In genomic region chr3L:19557197-19557995, dm6 we compare ENCODE assay signal across 1 fruit fly cellular context.
TF ChIP-seq lines count a peak whose summit lies in the region.

No protein-coding gene starts in this region.

TF ChIP-seq in whole organism, embryonic, 481 proteins besides CTCF, POLR2A, EP300 and RAD21 (continued from another document):
- TF ChIP-seq crc (GFP tag; optimal IDR thresholded peaks at IDR 0.05; lab: Kevin White, UChicago) (no peak), CG16779 (GFP tag; IDR thresholded peaks at IDR 0.05; lab: Robert Waterston, UW) (no peak), CG17328 (GFP tag; IDR thresholded peaks at IDR 0.05; lab: Robert Waterston, UW) (no peak), CG13624 (GFP tag; optimal IDR thresholded peaks at IDR 0.05; lab: Kevin White, UChicago) (no peak), salm (tag; optimal IDR thresholded peaks at IDR 0.05; lab: Kevin White, UChicago) (no peak), CG11093 (GFP tag; IDR thresholded peaks at IDR 0.05; lab: Robert Waterston, UW) (no peak), CG6683 (GFP tag; optimal IDR thresholded peaks at IDR 0.05; lab: Kevin White, UChicago) (no peak), Rx (GFP tag; IDR thresholded peaks at IDR 0.05; lab: Robert Waterston, UW) (no peak), Ets65A (GFP tag; lab: Kevin White, UChicago) (no peak), CG12236 (GFP tag; optimal IDR thresholded peaks at IDR 0.05; lab: Kevin White, UChicago) (no peak), bowl (GFP tag; IDR thresholded peaks at IDR 0.05; lab: Robert Waterston, UW) (no peak), CG9437 (GFP tag; optimal IDR thresholded peaks at IDR 0.05; lab: Kevin White, UChicago) (no peak), ttk (GFP tag; IDR thresholded peaks at IDR 0.05; lab: Robert Waterston, UW) (no peak), Dp (GFP tag; optimal IDR thresholded peaks at IDR 0.05; lab: Kevin White, UChicago) (no peak), ind (GFP tag; optimal IDR thresholded peaks at IDR 0.05; lab: Kevin White, UChicago) (no peak), fd102C (GFP tag; optimal IDR thresholded peaks at IDR 0.05; lab: Kevin White, UChicago) (no peak), inv (GFP tag; IDR thresholded peaks at IDR 0.05; lab: Robert Waterston, UW; ENCODE audit: partially characterized antibody) (no peak), klu (GFP tag; IDR thresholded peaks at IDR 0.05; lab: Robert Waterston, UW) (no peak), zen (tag; optimal IDR thresholded peaks at IDR 0.05; lab: Kevin White, UChicago) (peak; percentile 53), CG17802 (tag; optimal IDR thresholded peaks at IDR 0.05; lab: Kevin White, UChicago) (no peak), slbo (GFP tag; IDR thresholded peaks at IDR 0.05; lab: Robert Waterston, UW) (no peak), gce (GFP tag; IDR thresholded peaks at IDR 0.05; lab: Robert Waterston, UW) (no peak), btn (GFP tag; optimal IDR thresholded peaks at IDR 0.05; lab: Kevin White, UChicago) (no peak), CG8924 (tag; optimal IDR thresholded peaks at IDR 0.05; lab: Kevin White, UChicago) (peak; percentile 51), org-1 (GFP tag; optimal IDR thresholded peaks at IDR 0.05; lab: Kevin White, UChicago) (no peak), CG6272 (GFP tag; IDR thresholded peaks at IDR 0.05; lab: Robert Waterston, UW) (no peak), ems (GFP tag; optimal IDR thresholded peaks at IDR 0.05; lab: Kevin White, UChicago) (no peak), Oaz (GFP tag; IDR thresholded peaks at IDR 0.05; lab: Robert Waterston, UW) (no peak), chif (GFP tag; optimal IDR thresholded peaks at IDR 0.05; lab: Kevin White, UChicago) (no peak), CG16813 (GFP tag; IDR thresholded peaks at IDR 0.05; lab: Robert Waterston, UW; ENCODE audit: partially characterized antibody) (no peak), wor (GFP tag; IDR thresholded peaks at IDR 0.05; lab: Robert Waterston, UW) (no peak), ap (GFP tag; IDR thresholded peaks at IDR 0.05; lab: Robert Waterston, UW) (no peak), kay (GFP tag; optimal IDR thresholded peaks at IDR 0.05; lab: Kevin White, UChicago) (no peak), grau (tag; optimal IDR thresholded peaks at IDR 0.05; lab: Kevin White, UChicago) (peak; percentile 38), da (GFP tag; optimal IDR thresholded peaks at IDR 0.05; lab: Kevin White, UChicago) (no peak), CG3065 (GFP tag; optimal IDR thresholded peaks at IDR 0.05; lab: Kevin White, UChicago) (no peak), CG12769 (tag; optimal IDR thresholded peaks at IDR 0.05; lab: Kevin White, UChicago) (no peak), Doc3 (GFP tag; IDR thresholded peaks at IDR 0.05; lab: Robert Waterston, UW; ENCODE audit: partially characterized antibody) (no peak), NfI (GFP tag; optimal IDR thresholded peaks at IDR 0.05; lab: Kevin White, UChicago) (no peak), cas (GFP tag; IDR thresholded peaks at IDR 0.05; lab: Robert Waterston, UW) (no peak), CG6689 (GFP tag; IDR thresholded peaks at IDR 0.05; lab: Robert Waterston, UW) (0 out of 2 replicates have a peak, but pooled peaks have one; percentile 5), CG12744 (GFP tag; optimal IDR thresholded peaks at IDR 0.05; lab: Kevin White, UChicago) (no peak), nau (GFP tag; optimal IDR thresholded peaks at IDR 0.05; lab: Kevin White, UChicago) (no peak), CG14965 (GFP tag; optimal IDR thresholded peaks at IDR 0.05; lab: Kevin White, UChicago; ENCODE audit: borderline replicate concordance) (no peak), yki (optimal IDR thresholded peaks at IDR 0.05; lab: Kevin White, UChicago) (no peak), Antp (GFP tag; optimal IDR thresholded peaks at IDR 0.05; lab: Kevin White, UChicago) (no peak), Pdp1 (GFP tag; optimal IDR thresholded peaks at IDR 0.05; lab: Kevin White, UChicago) (no peak), p53 (GFP tag; optimal IDR thresholded peaks at IDR 0.05; lab: Kevin White, UChicago) (no peak), rib (GFP tag; IDR thresholded peaks at IDR 0.05; lab: Robert Waterston, UW) (no peak), peb (GFP tag; IDR thresholded peaks at IDR 0.05; lab: Robert Waterston, UW) (no peak)
TF ChIP-seq in whole organism, embryonic: peak in this region for 52.
